Fruit fly (Drosophila melanogaster) whole organism, wandering third instar larva: Measurements from ENCODE around the gene Nuf2.

ENCODE experiments used
- CG32264 ChIP-seq: fragments of 200-800 bp; sonication (Bioruptor generic); optimal IDR thresholded peaks from 2 replicates; lab custom pipeline; 2016; ENCODE audit warnings: missing biosample characterization, missing genetic modification characterization
- CG9705 ChIP-seq: fragments of 200-800 bp; sonication (Bioruptor generic); optimal IDR thresholded peaks from 2 replicates; lab custom pipeline; 2018; ENCODE audit warnings: missing biosample characterization, mild to moderate bottlenecking, missing genetic modification characterization
- CrebA ChIP-seq: fragments of 200-800 bp; sonication (Bioruptor generic); optimal IDR thresholded peaks from 2 replicates; lab custom pipeline; 2016; ENCODE audit warnings: missing biosample characterization, mild to moderate bottlenecking, missing genetic modification characterization, borderline replicate concordance
- Dfd ChIP-seq: fragments of >200 bp; optimal IDR thresholded peaks from 2 replicates; lab custom pipeline; 2017; ENCODE audit warnings: missing biosample characterization, missing genetic modification characterization
- Dif ChIP-seq: fragments of 200-275, 200-300 bp; sonication (Bioruptor generic); optimal IDR thresholded peaks from 2 replicates; lab custom pipeline; 2018; ENCODE audit warnings: missing biosample characterization, missing genetic modification characterization; ENCODE audit not compliant: partially characterized antibody
- GATAd ChIP-seq: sonication (Bioruptor generic); optimal IDR thresholded peaks from 2 replicates; lab custom pipeline; 2016; ENCODE audit warnings: missing biosample characterization, missing genetic modification characterization
- HLH106 ChIP-seq: fragments of 200-800 bp; optimal IDR thresholded peaks from 3 replicates; lab custom pipeline; 2019; ENCODE audit warnings: missing biosample characterization, mild to moderate bottlenecking, missing genetic modification characterization, moderate library complexity
- Hnf4 ChIP-seq: fragments of 200-800 bp; sonication (Bioruptor generic); optimal IDR thresholded peaks from 2 replicates; lab custom pipeline; 2016; ENCODE audit warnings: missing biosample characterization, mild to moderate bottlenecking, missing genetic modification characterization
- Hr78 ChIP-seq: fragments of >200 bp; optimal IDR thresholded peaks from 2 replicates; lab custom pipeline; 2017; ENCODE audit warnings: missing biosample characterization, missing genetic modification characterization
- Hr83 ChIP-seq: fragments of 200-300 bp; sonication (Bioruptor generic); optimal IDR thresholded peaks from 2 replicates; lab custom pipeline; 2016; ENCODE audit warnings: missing biosample characterization, mild to moderate bottlenecking, missing genetic modification characterization, moderate library complexity; ENCODE audit not compliant: poor library complexity, severe bottlenecking
- Jra ChIP-seq: sonication (Bioruptor generic); optimal IDR thresholded peaks from 2 replicates; lab custom pipeline; 2016; ENCODE audit warnings: missing biosample characterization, missing genetic modification characterization
- Mio ChIP-seq: sonication (Bioruptor generic); optimal IDR thresholded peaks from 2 replicates; lab custom pipeline; 2016; ENCODE audit warnings: missing biosample characterization, missing genetic modification characterization
- Myc ChIP-seq: fragments of >200 bp; optimal IDR thresholded peaks from 2 replicates; lab custom pipeline; 2017
- N ChIP-seq: fragments of >200 bp; optimal IDR thresholded peaks from 2 replicates; lab custom pipeline; 2018; ENCODE audit warnings: missing biosample characterization, missing external identifiers, missing genetic modification characterization
- OdsH ChIP-seq: fragments of 200-800 bp; sonication (Bioruptor generic); optimal IDR thresholded peaks from 2 replicates; lab custom pipeline; 2016; ENCODE audit warnings: missing biosample characterization, mild to moderate bottlenecking, missing genetic modification characterization
- Rel ChIP-seq, 2 experiments: fragments of 200-800 bp; sonication (Bioruptor generic) in 1 of 2; optimal IDR thresholded peaks; 2 replicates in 1 of 2; 3 replicates in 1 of 2; lab custom pipeline; 2016 to 2019; ENCODE audit warnings: mild to moderate bottlenecking in 2 of 2, missing biosample characterization in 2 of 2, missing genetic modification characterization in 2 of 2, moderate library complexity in 1 of 2
- Sp1 ChIP-seq: fragments of 200-800 bp; sonication (Bioruptor generic); optimal IDR thresholded peaks from 3 replicates; lab custom pipeline; 2019; ENCODE audit warnings: missing biosample characterization, mild to moderate bottlenecking, missing genetic modification characterization, moderate library complexity
- Vsx2 ChIP-seq: fragments of 200-300, 225-300 bp; sonication (Bioruptor generic); optimal IDR thresholded peaks from 2 replicates; lab custom pipeline; 2018; ENCODE audit warnings: missing biosample characterization, missing genetic modification characterization; ENCODE audit not compliant: partially characterized antibody
- br ChIP-seq: fragments of 200-800 bp; sonication (Bioruptor generic); optimal IDR thresholded peaks from 2 replicates; lab custom pipeline; 2016; ENCODE audit warnings: missing biosample characterization, missing genetic modification characterization
- brk ChIP-seq: fragments of 200-800 bp; sonication (Bioruptor generic); optimal IDR thresholded peaks from 2 replicates; lab custom pipeline; 2016; ENCODE audit warnings: missing biosample characterization, mild to moderate bottlenecking, missing genetic modification characterization
- dl ChIP-seq, 2 experiments: fragments of 175-275, 200-275 bp in 1 of 2; fragments of 200-275 bp in 1 of 2; sonication (Bioruptor generic); optimal IDR thresholded peaks; lab custom pipeline; 2018; ENCODE audit warnings: mild to moderate bottlenecking in 2 of 2, missing biosample characterization in 2 of 2, missing genetic modification characterization in 2 of 2, moderate library complexity in 2 of 2; ENCODE audit not compliant: partially characterized antibody in 2 of 2, insufficient read depth in 1 of 2
- dsf ChIP-seq: sonication (Bioruptor generic); optimal IDR thresholded peaks from 2 replicates; lab custom pipeline; 2016; ENCODE audit warnings: missing biosample characterization, missing genetic modification characterization, borderline replicate concordance
- ey ChIP-seq: fragments of 200-800 bp; sonication (Bioruptor generic); optimal IDR thresholded peaks from 2 replicates; lab custom pipeline; 2016; ENCODE audit warnings: missing biosample characterization, missing genetic modification characterization
- foxo ChIP-seq, 2 experiments: fragments of 200-800 bp; sonication (Bioruptor generic); optimal IDR thresholded peaks; 2 replicates in 1 of 2; 3 replicates in 1 of 2; lab custom pipeline; 2016 to 2017; ENCODE audit warnings: missing biosample characterization in 2 of 2, missing genetic modification characterization in 2 of 2
- fru ChIP-seq: fragments of 200-800 bp; sonication (Bioruptor generic); optimal IDR thresholded peaks from 3 replicates; lab custom pipeline; 2016; ENCODE audit warnings: missing biosample characterization, mild to moderate bottlenecking, missing genetic modification characterization
- h ChIP-seq: fragments of 200-800 bp; sonication (Bioruptor generic); optimal IDR thresholded peaks from 3 replicates; lab custom pipeline; 2016; ENCODE audit warnings: missing biosample characterization, mild to moderate bottlenecking, missing genetic modification characterization
- jim ChIP-seq: fragments of 175-275, 200-325 bp; sonication (Bioruptor generic); optimal IDR thresholded peaks from 2 replicates; lab custom pipeline; 2016; ENCODE audit warnings: missing biosample characterization, mild to moderate bottlenecking, missing genetic modification characterization
- pan ChIP-seq: fragments of >200 bp; optimal IDR thresholded peaks from 2 replicates; lab custom pipeline; 2017
- psq ChIP-seq: fragments of 200-800 bp; sonication (Bioruptor generic); optimal IDR thresholded peaks from 3 replicates; lab custom pipeline; 2017; ENCODE audit warnings: missing biosample characterization, mild to moderate bottlenecking, missing genetic modification characterization, moderate library complexity
- rgr ChIP-seq: fragments of 200-800 bp; sonication (Bioruptor generic); optimal IDR thresholded peaks from 3 replicates; lab custom pipeline; 2016; ENCODE audit warnings: missing biosample characterization, mild to moderate bottlenecking, missing genetic modification characterization
- sage ChIP-seq: fragments of 200-800 bp; sonication (Bioruptor generic); optimal IDR thresholded peaks from 2 replicates; lab custom pipeline; 2016; ENCODE audit warnings: missing biosample characterization, mild to moderate bottlenecking, missing genetic modification characterization
- sv ChIP-seq: fragments of 200-800 bp; sonication (Bioruptor generic); optimal IDR thresholded peaks from 3 replicates; lab custom pipeline; 2016; ENCODE audit warnings: missing biosample characterization, missing genetic modification characterization
- tai ChIP-seq: sonication (Bioruptor generic); optimal IDR thresholded peaks from 2 replicates; lab custom pipeline; 2016; ENCODE audit warnings: missing biosample characterization, missing genetic modification characterization
- usp ChIP-seq: fragments of >200 bp; optimal IDR thresholded peaks from 2 replicates; lab custom pipeline; 2017; ENCODE audit warnings: missing biosample characterization, missing genetic modification characterization
- woc ChIP-seq: sonication (Bioruptor generic); optimal IDR thresholded peaks from 2 replicates; lab custom pipeline; 2016; ENCODE audit warnings: missing biosample characterization, mild to moderate bottlenecking, missing genetic modification characterization

Nuf2 gene

DNA sequence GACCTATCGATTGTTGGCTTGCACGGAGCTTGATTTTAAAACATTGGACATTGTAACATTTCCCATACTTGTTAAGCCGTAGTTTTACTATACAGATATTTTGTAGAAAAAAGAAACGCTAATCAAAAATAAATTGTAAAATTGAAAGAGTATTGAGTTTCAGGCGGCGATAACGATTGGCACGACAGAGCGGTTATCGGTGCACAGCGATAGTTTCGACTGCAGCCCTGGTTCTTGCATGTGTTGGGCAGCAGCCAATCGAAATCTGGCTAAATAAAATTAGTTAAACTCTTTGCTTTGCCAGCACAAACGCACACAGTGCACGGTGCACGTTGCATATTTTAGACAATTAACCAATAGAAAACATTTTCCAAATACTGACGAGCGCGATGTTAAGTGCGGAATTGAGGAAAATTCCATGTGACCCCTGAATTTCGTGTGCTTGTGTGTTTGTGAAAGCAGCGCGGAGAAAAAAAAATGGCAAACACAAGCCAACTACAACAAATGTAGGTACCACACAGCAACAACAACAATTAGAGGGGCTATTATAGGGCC, 27.8 kb downstream of the Nuf2 start, which contains the start of gene milt:
milt (plus strand) TSS at position 51 of the 555 bp plus-strand sequence.
- TF ChIP-seq Rel (GFP tag; optimal IDR thresholded peaks at IDR 0.05; lab: Kevin White, UChicago): no peak
- peak; percentile 30 for TF ChIP-seq Rel (tag; optimal IDR thresholded peaks at IDR 0.05; lab: Kevin White, UChicago)
- peak; percentile 16 for TF ChIP-seq h
- TF ChIP-seq N (GFP tag; lab: Kevin White, UChicago): peak; percentile 29
- TF ChIP-seq rgr (GFP tag; lab: Kevin White, UChicago): peak; percentile 22
- no peak for TF ChIP-seq Sp1
- TF ChIP-seq tai (GFP tag; lab: Kevin White, UChicago): peak; percentile 30
- no peak for TF ChIP-seq Vsx2
- TF ChIP-seq pan (lab: Kevin White, UChicago): no peak
- peak; percentile 42 for TF ChIP-seq Myc (lab: Kevin White, UChicago)
- TF ChIP-seq foxo (GFP tag; optimal IDR thresholded peaks at IDR 0.05; lab: Kevin White, UChicago): peak in 1 of 2 experiments; percentile 7
- no peak for TF ChIP-seq Hr83 (GFP tag; lab: Kevin White, UChicago)
- TF ChIP-seq, all 38 proteins: peak for 7

DNA sequence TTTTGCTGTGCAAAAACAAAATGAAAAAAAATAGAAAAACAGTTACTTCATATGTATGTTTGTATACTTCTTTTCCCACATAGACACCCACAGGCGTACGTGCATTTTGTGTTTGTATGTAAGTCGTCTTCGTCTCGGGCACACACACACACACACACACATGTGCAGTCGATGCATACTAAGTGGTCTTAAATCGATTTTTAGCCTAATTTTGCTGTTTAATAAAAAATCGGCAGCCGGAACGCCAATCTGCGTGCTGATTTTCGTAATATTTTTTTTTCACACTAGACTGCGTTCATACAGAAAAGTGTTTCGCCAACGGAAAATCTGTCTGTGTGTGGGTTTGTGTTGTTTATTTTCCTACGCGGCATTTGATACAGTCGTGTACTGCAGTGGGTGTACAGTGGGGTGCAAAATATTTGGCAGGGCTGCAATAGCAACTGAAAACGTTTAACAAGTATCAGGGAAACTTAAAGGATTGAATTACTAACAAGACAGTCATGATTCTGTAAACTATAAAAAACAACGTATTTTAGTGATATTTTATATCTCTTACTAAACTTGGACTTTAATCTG, 32.4 kb downstream of the Nuf2 start:
- peak; percentile 47 for TF ChIP-seq psq (GFP tag; lab: Kevin White, UChicago)
- peak; percentile 76 for TF ChIP-seq rgr (GFP tag; lab: Kevin White, UChicago)
- TF ChIP-seq fru: peak; percentile 54
- TF ChIP-seq CG32264 (GFP tag; lab: Kevin White, UChicago): peak; percentile 11
- TF ChIP-seq dl (GFP tag; optimal IDR thresholded peaks at IDR 0.05; lab: Kevin White, UChicago; ENCODE audit: insufficient read depth in 1 of 2, partially characterized antibody in 2 of 2): no peak
- no peak for TF ChIP-seq CG9705 (GFP tag; lab: Kevin White, UChicago)
- TF ChIP-seq Dfd (GFP tag; lab: Kevin White, UChicago): peak; percentile 57
- no peak for TF ChIP-seq tai (GFP tag; lab: Kevin White, UChicago)
- TF ChIP-seq Mio: no peak
- TF ChIP-seq Hnf4 (GFP tag; lab: Kevin White, UChicago): peak; percentile 50
- TF ChIP-seq dsf (GFP tag; lab: Kevin White, UChicago): no peak
- TF ChIP-seq OdsH (GFP tag; lab: Kevin White, UChicago): peak; percentile 44
- peak; percentile 69 for TF ChIP-seq h
- peak; percentile 20 for TF ChIP-seq br (GFP tag; lab: Kevin White, UChicago)
- peak; percentile 34 for TF ChIP-seq ey
- TF ChIP-seq Hr83 (GFP tag; lab: Kevin White, UChicago): peak; percentile 59
- TF ChIP-seq Sp1: peak; percentile 25
- peak; percentile 33 for TF ChIP-seq Jra (GFP tag; lab: Kevin White, UChicago)
- TF ChIP-seq jim (GFP tag; lab: Kevin White, UChicago): peak; percentile 79
- peak in 1 of 2 experiments; percentile 73 for TF ChIP-seq foxo (GFP tag; optimal IDR thresholded peaks at IDR 0.05; lab: Kevin White, UChicago)

DNA sequence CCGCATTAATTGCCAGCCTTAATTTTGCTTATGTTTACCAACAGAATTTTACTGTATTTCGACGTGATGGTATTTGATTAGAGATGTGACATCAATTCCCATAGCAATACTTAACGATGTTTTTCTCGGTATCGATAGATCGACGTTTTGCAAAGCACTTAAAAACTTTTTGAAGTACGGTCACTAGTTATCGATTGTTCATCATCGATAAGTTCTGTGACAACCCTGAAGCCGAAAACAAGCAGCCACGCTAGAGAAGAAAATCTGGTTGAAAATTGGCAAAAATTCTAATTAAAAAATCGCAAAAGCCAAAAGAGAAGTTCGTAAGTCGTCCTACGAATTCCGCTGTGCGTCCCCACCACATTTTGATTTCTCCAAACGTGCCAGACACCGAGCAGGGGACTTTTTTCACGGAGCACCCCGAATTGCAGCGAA, 33.1 kb downstream of the Nuf2 start, which contains the start of the genes Rab30 and Caper:
Rab30 (minus strand) TSS at position 90 of the 435 bp plus-strand sequence.
Caper (plus strand) TSS at position 205 of the 435 bp plus-strand sequence.
- TF ChIP-seq Hr78 (no peak), sage (no peak), Rel (GFP tag; optimal IDR thresholded peaks at IDR 0.05; lab: Kevin White, UChicago) (no peak), Rel (tag; optimal IDR thresholded peaks at IDR 0.05; lab: Kevin White, UChicago) (peak; percentile 56), dl (GFP tag; optimal IDR thresholded peaks at IDR 0.05; lab: Kevin White, UChicago; ENCODE audit: insufficient read depth in 1 of 2, partially characterized antibody in 2 of 2) (no peak), N (GFP tag; lab: Kevin White, UChicago) (no peak), Myc (lab: Kevin White, UChicago) (no peak), ey (peak; percentile 59), CG9705 (GFP tag; lab: Kevin White, UChicago) (no peak), Vsx2 (no peak), usp (no peak), pan (lab: Kevin White, UChicago) (no peak), foxo (GFP tag; optimal IDR thresholded peaks at IDR 0.05; lab: Kevin White, UChicago) (peak; percentile 2 to 61), Hr83 (GFP tag; lab: Kevin White, UChicago) (peak; percentile 82), brk (peak; percentile 80), woc (peak; percentile 13), Mio (no peak), Jra (GFP tag; lab: Kevin White, UChicago) (peak; percentile 83), psq (GFP tag; lab: Kevin White, UChicago) (peak; percentile 23), Dif (GFP tag; lab: Kevin White, UChicago) (no peak), sv (peak; percentile 1), tai (GFP tag; lab: Kevin White, UChicago) (peak; percentile 89), Hnf4 (GFP tag; lab: Kevin White, UChicago) (peak; percentile 90), Dfd (GFP tag; lab: Kevin White, UChicago) (no peak), CrebA (GFP tag; lab: Kevin White, UChicago) (no peak), CG32264 (GFP tag; lab: Kevin White, UChicago) (no peak), Sp1 (peak; percentile 46), GATAd (GFP tag; lab: Kevin White, UChicago) (peak; percentile 39), dsf (GFP tag; lab: Kevin White, UChicago) (peak; percentile 77), fru (peak; percentile 45), h (peak; percentile 74), rgr (GFP tag; lab: Kevin White, UChicago) (peak; percentile 70), HLH106 (tag; lab: Kevin White, UChicago) (peak; percentile 51), br (GFP tag; lab: Kevin White, UChicago) (peak; percentile 55)
